Worm (Caenorhabditis elegans): ENCODE measurements around the gene trx-5.

trx-5 gene

DNA sequence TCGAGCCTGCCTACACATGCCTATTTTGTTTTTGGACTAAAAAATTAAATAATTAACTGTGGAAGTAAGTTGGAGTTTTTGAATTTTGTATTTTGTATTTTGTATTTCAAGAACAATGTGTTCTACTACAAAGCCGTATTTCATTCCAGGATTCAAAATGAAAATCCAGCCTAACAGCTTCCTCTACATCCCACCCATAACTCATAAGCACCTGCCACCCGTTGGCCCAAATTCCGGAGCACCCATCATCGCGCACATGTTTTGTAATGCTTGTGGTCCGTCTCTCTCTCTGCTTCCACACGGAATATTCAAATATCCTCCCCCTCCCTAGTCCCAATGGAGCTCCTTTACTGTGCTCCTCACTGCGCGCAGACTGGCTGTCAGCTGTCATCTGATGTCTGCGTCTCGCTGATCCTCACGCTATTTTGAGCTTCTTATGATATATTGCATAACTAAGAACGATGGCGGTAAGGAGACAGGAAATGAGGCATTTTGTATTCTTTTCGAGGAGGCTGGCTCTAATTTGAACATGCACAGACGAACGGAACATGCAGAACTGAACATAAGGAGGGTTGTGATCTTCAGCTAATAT, 41.4 kb upstream of the trx-5 start:
- TF ChIP-seq mep-1 (tag; optimal IDR thresholded peaks at IDR 0.05) = peak; percentile 37
- TF ChIP-seq nhr-28 (tag; optimal IDR thresholded peaks at IDR 0.05) = no peak
- peak; percentile 91 for TF ChIP-seq cnd-1 (tag; optimal IDR thresholded peaks at IDR 0.05)
- peak; percentile 36 for TF ChIP-seq lin-13 (tag; optimal IDR thresholded peaks at IDR 0.05)
- TF ChIP-seq hlh-1 (tag; optimal IDR thresholded peaks at IDR 0.05) = peak; percentile 98
- TF ChIP-seq unc-120 (tag; optimal IDR thresholded peaks at IDR 0.05; ENCODE audit: poor library complexity, severe bottlenecking) = peak; percentile 46
- TF ChIP-seq lin-32 (GFP tag; optimal IDR thresholded peaks at IDR 0.05) = peak; percentile 52
- peak; percentile 8 for TF ChIP-seq mab-5 (tag; optimal IDR thresholded peaks at IDR 0.05)
- TF ChIP-seq unc-62 (GFP tag; optimal IDR thresholded peaks at IDR 0.05) = peak; percentile 86
- TF ChIP-seq M03D4.4 (tag; optimal IDR thresholded peaks at IDR 0.05) = peak; percentile 44
- TF ChIP-seq ceh-43 (GFP tag; optimal IDR thresholded peaks at IDR 0.05) = no peak
- no peak for TF ChIP-seq elt-1 (tag; optimal IDR thresholded peaks at IDR 0.05; ENCODE audit: borderline replicate concordance, insufficient read depth)
- TF ChIP-seq elt-3 (tag; optimal IDR thresholded peaks at IDR 0.05) = no peak

ce11 chrV:1574599-1574998, 40.4 kb upstream of the trx-5 start:
- peak; percentile 57 for TF ChIP-seq zip-8 (tag; optimal IDR thresholded peaks at IDR 0.05)
- no peak for TF ChIP-seq unc-39 (tag; optimal IDR thresholded peaks at IDR 0.05)
- peak; percentile 91 for TF ChIP-seq nhr-2 (tag; optimal IDR thresholded peaks at IDR 0.05)
- no peak for TF ChIP-seq lin-32 (GFP tag; optimal IDR thresholded peaks at IDR 0.05)
- TF ChIP-seq ztf-11 (tag; optimal IDR thresholded peaks at IDR 0.05) = no peak
- no peak for TF ChIP-seq lsy-2 (tag; optimal IDR thresholded peaks at IDR 0.05)
- TF ChIP-seq nhr-12 (tag; optimal IDR thresholded peaks at IDR 0.05) = no peak

- TF ChIP-seq mls-2 (tag; optimal IDR thresholded peaks at IDR 0.05) (no peak), ceh-39 (tag; optimal IDR thresholded peaks at IDR 0.05) (no peak), nhr-12 (tag; optimal IDR thresholded peaks at IDR 0.05) (no peak), hlh-1 (tag; optimal IDR thresholded peaks at IDR 0.05) (peak; percentile 4), snpc-4 (tag; optimal IDR thresholded peaks at IDR 0.05) (no peak), sptf-1 (tag; optimal IDR thresholded peaks at IDR 0.05) (no peak), elt-3 (tag; optimal IDR thresholded peaks at IDR 0.05) (no peak), lin-13 (tag; optimal IDR thresholded peaks at IDR 0.05) (no peak), lsy-2 (tag; optimal IDR thresholded peaks at IDR 0.05) (no peak), nhr-76 (tag; optimal IDR thresholded peaks at IDR 0.05) (no peak), ceh-83 (GFP tag; optimal IDR thresholded peaks at IDR 0.05) (no peak), cnd-1 (tag; optimal IDR thresholded peaks at IDR 0.05) (peak; percentile 62), blmp-1 (tag; optimal IDR thresholded peaks at IDR 0.05) (no peak), ces-1 (GFP tag; optimal IDR thresholded peaks at IDR 0.05) (no peak), mep-1 (tag; optimal IDR thresholded peaks at IDR 0.05) (no peak), lin-32 (GFP tag; optimal IDR thresholded peaks at IDR 0.05) (peak; percentile 99), unc-39 (tag; optimal IDR thresholded peaks at IDR 0.05) (no peak), unc-120 (tag; optimal IDR thresholded peaks at IDR 0.05; ENCODE audit: poor library complexity, severe bottlenecking) (no peak), nhr-2 (tag; optimal IDR thresholded peaks at IDR 0.05) (peak; percentile 66), unc-62 (GFP tag; optimal IDR thresholded peaks at IDR 0.05) (peak; percentile 18)
Measured at ce11 chrV:1572585-1572984, 38.4 kb upstream of the trx-5 start.

DNA sequence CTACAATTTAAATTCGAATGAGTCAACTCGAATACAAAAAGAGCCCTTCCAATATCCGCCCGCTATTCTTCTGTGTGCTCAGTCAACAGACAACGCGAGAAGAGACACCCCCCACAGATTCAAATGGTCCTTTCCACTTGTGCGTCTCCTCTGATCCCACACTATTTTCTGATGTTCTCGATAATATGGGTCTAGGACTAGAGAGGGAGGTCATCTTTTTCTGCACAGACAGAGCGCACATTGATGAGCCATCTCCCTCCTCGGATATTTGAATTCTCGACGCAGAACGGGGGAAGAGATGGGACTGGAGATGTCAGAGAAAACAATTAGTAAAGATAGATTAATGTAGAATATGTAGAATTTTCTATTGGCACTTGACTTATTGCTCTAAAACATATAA, 36.5 kb upstream of the trx-5 start:
- TF ChIP-seq mep-1 (tag; optimal IDR thresholded peaks at IDR 0.05) (peak; percentile 56), ceh-39 (tag; optimal IDR thresholded peaks at IDR 0.05) (peak; percentile 68), M03D4.4 (tag; optimal IDR thresholded peaks at IDR 0.05) (peak; percentile 24), flh-1 (GFP tag; optimal IDR thresholded peaks at IDR 0.05) (no peak), bed-3 (GFP tag; optimal IDR thresholded peaks at IDR 0.05) (no peak), zip-8 (tag; optimal IDR thresholded peaks at IDR 0.05) (no peak), ceh-83 (GFP tag; optimal IDR thresholded peaks at IDR 0.05) (no peak), hlh-1 (tag; optimal IDR thresholded peaks at IDR 0.05) (peak; percentile 49), blmp-1 (tag; optimal IDR thresholded peaks at IDR 0.05) (no peak), nhr-237 (tag; optimal IDR thresholded peaks at IDR 0.05) (no peak), lin-13 (tag; optimal IDR thresholded peaks at IDR 0.05) (no peak), sem-2 (GFP tag; optimal IDR thresholded peaks at IDR 0.05) (no peak), nhr-28 (tag; optimal IDR thresholded peaks at IDR 0.05) (no peak), elt-3 (tag; optimal IDR thresholded peaks at IDR 0.05) (no peak), ztf-11 (tag; optimal IDR thresholded peaks at IDR 0.05) (peak; percentile 11), tbx-8 (GFP tag; optimal IDR thresholded peaks at IDR 0.05) (no peak), nhr-12 (tag; optimal IDR thresholded peaks at IDR 0.05) (no peak), unc-62 (GFP tag; optimal IDR thresholded peaks at IDR 0.05) (peak; percentile 68), mab-5 (tag; optimal IDR thresholded peaks at IDR 0.05) (no peak), unc-120 (tag; optimal IDR thresholded peaks at IDR 0.05; ENCODE audit: poor library complexity, severe bottlenecking) (no peak), lsy-2 (tag; optimal IDR thresholded peaks at IDR 0.05) (no peak), sptf-1 (tag; optimal IDR thresholded peaks at IDR 0.05) (no peak), cnd-1 (tag; optimal IDR thresholded peaks at IDR 0.05) (peak; percentile 54), nhr-2 (tag; optimal IDR thresholded peaks at IDR 0.05) (peak; percentile 38), unc-39 (tag; optimal IDR thresholded peaks at IDR 0.05) (no peak), pha-4 (tag; optimal IDR thresholded peaks at IDR 0.05) (no peak), drap-1 (GFP tag; optimal IDR thresholded peaks at IDR 0.05) (no peak), ham-2 (GFP tag; optimal IDR thresholded peaks at IDR 0.05) (no peak), elt-1 (tag; optimal IDR thresholded peaks at IDR 0.05; ENCODE audit: borderline replicate concordance, insufficient read depth) (peak; percentile 39), lin-32 (GFP tag; optimal IDR thresholded peaks at IDR 0.05) (no peak), nhr-76 (tag; optimal IDR thresholded peaks at IDR 0.05) (no peak), ceh-43 (GFP tag; optimal IDR thresholded peaks at IDR 0.05) (no peak), ces-1 (GFP tag; optimal IDR thresholded peaks at IDR 0.05) (no peak), mls-2 (tag; optimal IDR thresholded peaks at IDR 0.05) (no peak), snpc-4 (tag; optimal IDR thresholded peaks at IDR 0.05) (no peak)

Measured in whole organism, mixed stage, embryonic.